Worm (Caenorhabditis elegans) whole organism, late embryonic: ENCODE measurements around the gene pges-2.

Experiments
- ama-1 ChIP-seq: fragments of 150-350 bp; optimal IDR thresholded peaks from 2 replicates; lab custom pipeline; 2014
- ceh-30 ChIP-seq: fragments of 150-350 bp; optimal IDR thresholded peaks from 2 replicates; lab custom pipeline; 2014; ENCODE audit warnings: missing biosample characterization, missing genetic modification characterization
- fkh-10 ChIP-seq: fragments of 150-350 bp; optimal IDR thresholded peaks from 2 replicates; lab custom pipeline; 2014; ENCODE audit warnings: missing biosample characterization, missing genetic modification reagents, missing genetic modification characterization
- hlh-6 ChIP-seq: sonication (generic microtip); optimal IDR thresholded peaks from 2 replicates; lab custom pipeline; 2016; ENCODE audit warnings: missing genotype, missing genetic modification characterization, missing compliant biosample characterization
- lim-6 ChIP-seq: sonication (generic microtip); optimal IDR thresholded peaks from 2 replicates; lab custom pipeline; 2016; ENCODE audit warnings: missing genetic modification characterization, missing compliant biosample characterization
- pat-9 ChIP-seq: fragments of 200-800 bp; sonication (Bioruptor generic); optimal IDR thresholded peaks from 2 replicates; lab custom pipeline; 2018; ENCODE audit warnings: mild to moderate bottlenecking, missing genetic modification characterization, moderate library complexity, missing compliant biosample characterization
- pqm-1 ChIP-seq: sonication (generic microtip); optimal IDR thresholded peaks from 2 replicates; lab custom pipeline; 2016; ENCODE audit warnings: missing genetic modification characterization, missing compliant biosample characterization
- ref-2 ChIP-seq: sonication (generic microtip); optimal IDR thresholded peaks from 2 replicates; lab custom pipeline; 2016; ENCODE audit warnings: missing genetic modification characterization, missing compliant biosample characterization
- syd-9 ChIP-seq: sonication (generic microtip); optimal IDR thresholded peaks from 2 replicates; lab custom pipeline; 2016; ENCODE audit warnings: mild to moderate bottlenecking, missing genetic modification characterization, moderate library complexity, missing compliant biosample characterization
- unc-55 ChIP-seq: sonication (generic microtip); optimal IDR thresholded peaks from 2 replicates; lab custom pipeline; 2017; ENCODE audit warnings: missing biosample characterization, missing genetic modification reagents, missing genetic modification characterization

DNA sequence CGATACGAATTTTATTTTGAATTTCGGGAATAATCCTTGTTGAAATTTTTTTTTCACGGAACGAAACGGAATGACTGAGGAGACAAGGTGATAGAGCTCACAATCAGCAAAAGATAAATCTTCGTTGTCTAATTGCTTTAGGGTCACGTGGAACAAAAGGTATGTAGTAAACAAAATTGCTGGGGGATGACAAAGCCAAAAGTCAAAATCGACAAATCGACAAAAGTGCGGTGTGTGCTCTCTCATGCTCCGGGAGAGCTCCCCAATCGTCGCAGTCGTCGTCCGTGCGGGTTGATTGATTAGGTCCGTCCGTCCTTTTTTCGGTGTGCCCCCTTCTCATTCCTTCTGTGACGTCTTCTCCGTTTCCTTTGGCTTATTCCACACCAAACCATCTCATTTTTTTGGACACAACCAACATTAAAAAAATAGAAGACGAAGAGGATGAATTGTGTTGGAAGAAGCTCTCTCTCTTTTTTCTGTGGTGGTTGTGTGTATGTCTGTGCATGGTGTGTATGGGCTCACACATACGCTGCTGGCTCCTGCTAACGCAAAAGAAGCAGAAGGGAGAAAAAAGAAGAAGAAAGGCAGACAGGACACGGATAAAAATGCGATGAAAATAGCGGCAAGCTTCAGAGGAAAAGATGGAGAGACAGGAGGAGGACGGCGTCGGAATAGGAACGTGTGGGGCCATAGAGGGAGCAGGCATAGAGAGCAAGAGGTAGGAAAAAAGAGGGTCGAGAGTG is 25.8 kb downstream of the pges-2 start:
- TF ChIP-seq pat-9 (no peak), ama-1 (no peak), lim-6 (tag; lab: Kevin White, UChicago) (no peak), ref-2 (peak; percentile 29), hlh-6 (tag; lab: Kevin White, UChicago) (no peak), fkh-10 (no peak), ceh-30 (tag; lab: Kevin White, UChicago) (no peak), pqm-1 (tag; lab: Kevin White, UChicago) (peak; percentile 52), syd-9 (tag; lab: Kevin White, UChicago) (no peak), unc-55 (GFP tag; lab: Kevin White, UChicago) (no peak)
